Fruit fly (Drosophila melanogaster) whole organism, embryonic: ENCODE results near the gene Ppcs.
A peak's percentile ranks its signal among the peaks of the same experiment; 100 is the strongest.

Experiments used
- Adf1 ChIP-seq: fragments of 200-800 bp; sonication (Bioruptor generic); IDR thresholded peaks from 2 replicates; pipeline ENCODE4 v1.3.6; 2022; ENCODE audit warnings: missing biosample characterization, missing genetic modification characterization
- B-H1 ChIP-seq: fragments of 200-800 bp; sonication (Bioruptor generic); IDR thresholded peaks from 3 replicates; pipeline ENCODE4 v1.3.6; 2022; ENCODE audit warnings: missing biosample characterization, missing genetic modification characterization
- CG10209 ChIP-seq: fragments of 200-800 bp; sonication (Bioruptor generic); optimal IDR thresholded peaks from 3 replicates; lab custom pipeline; 2017; ENCODE audit warnings: missing biosample characterization, mild to moderate bottlenecking, missing genetic modification characterization, missing genetic modification reagents
- CG12071 ChIP-seq: fragments of 200-800 bp; sonication (Bioruptor generic); optimal IDR thresholded peaks from 3 replicates; lab custom pipeline; 2018; ENCODE audit warnings: missing biosample characterization, mild to moderate bottlenecking, missing genetic modification characterization
- CG12155 ChIP-seq: fragments of 200-800 bp; sonication (Bioruptor generic); optimal IDR thresholded peaks from 3 replicates; lab custom pipeline; 2016; ENCODE audit warnings: missing biosample characterization, missing genetic modification characterization
- CG12391 ChIP-seq: fragments of 200-800 bp; sonication (Bioruptor generic); optimal IDR thresholded peaks from 3 replicates; lab custom pipeline; 2018; ENCODE audit warnings: missing biosample characterization, mild to moderate bottlenecking, missing genetic modification characterization, moderate library complexity
- CG13424 ChIP-seq: fragments of 200-800 bp; sonication (Bioruptor generic); optimal IDR thresholded peaks from 2 replicates; lab custom pipeline; 2019; ENCODE audit warnings: missing biosample characterization, mild to moderate bottlenecking, missing genetic modification characterization, moderate library complexity
- CG14441 ChIP-seq: fragments of 200-800 bp; sonication (Bioruptor generic); IDR thresholded peaks from 2 replicates; pipeline ENCODE4 v1.3.6; 2022; ENCODE audit warnings: missing biosample characterization, missing genetic modification characterization
- CG1529 ChIP-seq: fragments of 200-800 bp; sonication (Bioruptor generic); optimal IDR thresholded peaks from 3 replicates; lab custom pipeline; 2018; ENCODE audit warnings: missing biosample characterization, missing genetic modification characterization
- CG17829 ChIP-seq: fragments of 200-800 bp; optimal IDR thresholded peaks from 2 replicates; lab custom pipeline; 2019; ENCODE audit warnings: missing biosample characterization, mild to moderate bottlenecking, missing genetic modification characterization, moderate library complexity
- CG1792 ChIP-seq: fragments of 200-800 bp; sonication (Bioruptor generic); optimal IDR thresholded peaks from 2 replicates; lab custom pipeline; 2016; ENCODE audit warnings: missing biosample characterization, missing genetic modification characterization
- CG18599 ChIP-seq: fragments of 200-800 bp; sonication (Bioruptor generic); optimal IDR thresholded peaks from 3 replicates; lab custom pipeline; 2017; ENCODE audit warnings: missing biosample characterization, missing genetic modification characterization, mild to moderate bottlenecking, moderate library complexity, missing genetic modification reagents
- CG32532 ChIP-seq: fragments of 200-800 bp; sonication (Bioruptor generic); IDR thresholded peaks from 2 replicates; pipeline ENCODE4 v1.3.6; 2022; ENCODE audit warnings: missing biosample characterization, missing genetic modification characterization
- CG33557 ChIP-seq: fragments of 200-800 bp; sonication (Bioruptor generic); optimal IDR thresholded peaks from 2 replicates; lab custom pipeline; 2019; ENCODE audit warnings: missing biosample characterization, mild to moderate bottlenecking, missing genetic modification characterization, moderate library complexity
- CG43689 ChIP-seq: fragments of 200-800 bp; sonication (Bioruptor generic); IDR thresholded peaks from 2 replicates; pipeline ENCODE4 v1.3.6; 2022; ENCODE audit warnings: missing biosample characterization, missing genetic modification characterization
- CG4617 ChIP-seq: fragments of 200-800 bp; sonication (Bioruptor generic); optimal IDR thresholded peaks from 3 replicates; lab custom pipeline; 2016; ENCODE audit warnings: missing biosample characterization, missing genetic modification characterization, borderline replicate concordance
- CG5180 ChIP-seq: fragments of 200-800 bp; sonication (Bioruptor generic); optimal IDR thresholded peaks from 3 replicates; lab custom pipeline; 2017; ENCODE audit warnings: missing biosample characterization, missing genetic modification characterization, mild to moderate bottlenecking, moderate library complexity, missing genetic modification reagents
- CG7357 ChIP-seq: fragments of 200-800 bp; sonication (Bioruptor generic); IDR thresholded peaks from 3 replicates; pipeline ENCODE4 v1.3.6; 2022; ENCODE audit warnings: missing biosample characterization, missing genetic modification characterization
- CG7963 ChIP-seq: fragments of 200-800 bp; sonication (Bioruptor generic); IDR thresholded peaks from 3 replicates; pipeline ENCODE4 v1.3.6; 2022; ENCODE audit warnings: missing biosample characterization, missing genetic modification characterization; ENCODE audit not compliant: partially characterized antibody
- CG8388 ChIP-seq: fragments of 200-800 bp; sonication (Bioruptor generic); optimal IDR thresholded peaks from 2 replicates; lab custom pipeline; 2019; ENCODE audit warnings: missing biosample characterization, mild to moderate bottlenecking, missing genetic modification characterization, moderate library complexity
- CrebB ChIP-seq: fragments of 200-800 bp; sonication (Bioruptor generic); optimal IDR thresholded peaks from 3 replicates; lab custom pipeline; 2018; ENCODE audit warnings: missing biosample characterization, mild to moderate bottlenecking, missing genetic modification characterization
- Dbx ChIP-seq: fragments of 200-800 bp; sonication (Bioruptor generic); IDR thresholded peaks from 3 replicates; pipeline ENCODE4 v1.3.6; 2022; ENCODE audit warnings: missing biosample characterization, missing genetic modification characterization
- Doc3 ChIP-seq: fragments of 200-800 bp; sonication (Bioruptor generic); IDR thresholded peaks from 3 replicates; pipeline ENCODE4 v1.3.6; 2022; ENCODE audit warnings: missing biosample characterization, missing genetic modification characterization; ENCODE audit not compliant: partially characterized antibody
- HLH3B ChIP-seq: fragments of 200-800 bp; sonication (Bioruptor generic); IDR thresholded peaks from 2 replicates; pipeline ENCODE4 v1.3.6; 2022; ENCODE audit warnings: missing biosample characterization, missing genetic modification characterization
- HLH54F ChIP-seq: fragments of 200-800 bp; sonication (Bioruptor generic); optimal IDR thresholded peaks from 3 replicates; lab custom pipeline; 2016; ENCODE audit warnings: missing biosample characterization, missing genetic modification characterization
- Hand ChIP-seq: fragments of 200-800 bp; sonication (Bioruptor generic); optimal IDR thresholded peaks from 2 replicates; lab custom pipeline; 2017; ENCODE audit warnings: mild to moderate bottlenecking, missing biosample characterization, missing genetic modification reagents, missing genetic modification characterization
- Hsf ChIP-seq: fragments of 200-800 bp; sonication (Bioruptor generic); optimal IDR thresholded peaks from 3 replicates; lab custom pipeline; 2016; ENCODE audit warnings: missing biosample characterization, missing genetic modification characterization
- Oaz ChIP-seq: fragments of 200-800 bp; sonication (Bioruptor generic); IDR thresholded peaks from 2 replicates; pipeline ENCODE4 v1.3.6; 2022; ENCODE audit warnings: missing biosample characterization, missing genetic modification characterization
- Ssrp ChIP-seq: fragments of 200-800 bp; sonication (Bioruptor generic); optimal IDR thresholded peaks from 2 replicates; lab custom pipeline; 2018; ENCODE audit warnings: missing biosample characterization, mild to moderate bottlenecking, missing genetic modification characterization, moderate library complexity
- Taf1 ChIP-seq: fragments of 200-800 bp; sonication (Bioruptor generic); IDR thresholded peaks from 2 replicates; pipeline ENCODE4 v1.3.6; 2022; ENCODE audit warnings: missing biosample characterization, missing genetic modification characterization
- aop ChIP-seq: fragments of 200-800 bp; sonication (Bioruptor generic); IDR thresholded peaks from 2 replicates; pipeline ENCODE4 v1.3.6; 2022; ENCODE audit warnings: missing biosample characterization, missing genetic modification characterization
- ash1 ChIP-seq: fragments of 200-800 bp; sonication (Bioruptor generic); optimal IDR thresholded peaks from 2 replicates; lab custom pipeline; 2018; ENCODE audit warnings: missing biosample characterization, mild to moderate bottlenecking, missing genetic modification characterization
- btn ChIP-seq: fragments of 200-800 bp; sonication (Bioruptor generic); optimal IDR thresholded peaks from 2 replicates; lab custom pipeline; 2016; ENCODE audit warnings: missing biosample characterization, missing genetic modification characterization
- ci ChIP-seq: fragments of 200-800 bp; sonication (Bioruptor generic); IDR thresholded peaks from 3 replicates; pipeline ENCODE4 v1.3.6; 2022; ENCODE audit warnings: missing biosample characterization, missing genetic modification characterization
- crp ChIP-seq, 2 experiments: fragments of 200-800 bp; sonication (Bioruptor generic); optimal IDR thresholded peaks; 2 replicates in 1 of 2; 3 replicates in 1 of 2; lab custom pipeline; 2017; ENCODE audit warnings: missing biosample characterization in 2 of 2, missing genetic modification characterization in 2 of 2, mild to moderate bottlenecking in 1 of 2, moderate library complexity in 1 of 2
- dimm ChIP-seq: fragments of 200-800 bp; sonication (Bioruptor generic); IDR thresholded peaks from 2 replicates; pipeline ENCODE4 v1.3.6; 2022; ENCODE audit warnings: missing biosample characterization, missing genetic modification characterization
- grn ChIP-seq: fragments of 200-800 bp; sonication (Bioruptor generic); optimal IDR thresholded peaks from 3 replicates; lab custom pipeline; 2017; ENCODE audit warnings: missing biosample characterization, missing genetic modification characterization
- gro ChIP-seq: fragments of 200-800 bp; sonication (Bioruptor generic); optimal IDR thresholded peaks from 2 replicates; lab custom pipeline; 2016; ENCODE audit warnings: missing biosample characterization, missing genetic modification characterization
- hb ChIP-seq: fragments of 200-800 bp; sonication (Bioruptor generic); IDR thresholded peaks from 3 replicates; pipeline ENCODE4 v1.3.6; 2022; ENCODE audit warnings: missing biosample characterization, missing genetic modification characterization; ENCODE audit not compliant: partially characterized antibody
- kay ChIP-seq: fragments of 200-800 bp; sonication (Bioruptor generic); optimal IDR thresholded peaks from 2 replicates; lab custom pipeline; 2016; ENCODE audit warnings: missing biosample characterization, missing genetic modification characterization
- maf-S ChIP-seq: fragments of 200-800 bp; sonication (Bioruptor generic); optimal IDR thresholded peaks from 2 replicates; lab custom pipeline; 2016; ENCODE audit warnings: missing biosample characterization, missing genetic modification characterization
- mirr ChIP-seq: fragments of 200-800 bp; sonication (Bioruptor generic); optimal IDR thresholded peaks from 3 replicates; lab custom pipeline; 2018; ENCODE audit warnings: missing biosample characterization, mild to moderate bottlenecking, missing genetic modification characterization
- otp ChIP-seq: fragments of 200-800 bp; sonication (Bioruptor generic); IDR thresholded peaks from 3 replicates; pipeline ENCODE4, ENCODE4 v1.3.6; 2022; ENCODE audit warnings: missing biosample characterization, missing genetic modification characterization
- peb ChIP-seq: fragments of 200-800 bp; sonication (Bioruptor generic); IDR thresholded peaks from 2 replicates; pipeline ENCODE4 v1.3.6; 2022; ENCODE audit warnings: missing biosample characterization, missing genetic modification characterization
- seq ChIP-seq: fragments of 200-800 bp; sonication (Bioruptor generic); IDR thresholded peaks from 2 replicates; pipeline ENCODE4 v1.3.6; 2022; ENCODE audit warnings: missing biosample characterization, missing genetic modification characterization
- sna ChIP-seq: fragments of 200-800 bp; sonication (Bioruptor generic); IDR thresholded peaks from 2 replicates; pipeline ENCODE4 v1.3.6; 2022; ENCODE audit warnings: missing biosample characterization, missing genetic modification characterization; ENCODE audit not compliant: partially characterized antibody
- toy ChIP-seq: fragments of 200-800 bp; sonication (Bioruptor generic); IDR thresholded peaks from 2 replicates; pipeline ENCODE4 v1.3.6; 2022; ENCODE audit warnings: missing biosample characterization, missing genetic modification characterization
- usp ChIP-seq: fragments of >200 bp; optimal IDR thresholded peaks from 2 replicates; lab custom pipeline; 2017; ENCODE audit warnings: missing biosample characterization, missing genetic modification characterization
- zen ChIP-seq: fragments of 200-800 bp; sonication (Bioruptor generic); optimal IDR thresholded peaks from 3 replicates; lab custom pipeline; 2018; ENCODE audit warnings: missing biosample characterization, mild to moderate bottlenecking, missing genetic modification characterization, moderate library complexity
- zfh2 ChIP-seq: fragments of 200-800 bp; sonication (Bioruptor generic); optimal IDR thresholded peaks from 2 replicates; lab custom pipeline; 2016; ENCODE audit warnings: missing biosample characterization, missing genetic modification characterization

The Ppcs gene

dm6 chr3R:19162135-19162616, 14.5 kb upstream of the Ppcs start, which contains the start of the genes CG42359 and Nsun5 (continued):
- TF ChIP-seq CG13424 (tag; lab: Kevin White, UChicago) (peak; percentile 88), CG14441 (GFP tag; lab: Robert Waterston, UW) (peak; percentile 91), B-H1 (GFP tag; lab: Robert Waterston, UW) (peak; percentile 85), CG12391 (tag; lab: Kevin White, UChicago) (peak; percentile 96), sna (GFP tag; lab: Robert Waterston, UW) (peak; percentile 96), Taf1 (GFP tag; lab: Robert Waterston, UW) (peak; percentile 80), Oaz (GFP tag; lab: Robert Waterston, UW) (peak; percentile 62), btn (GFP tag; lab: Kevin White, UChicago) (peak; percentile 65), CG10209 (GFP tag; lab: Kevin White, UChicago) (peak; percentile 87), CG5180 (GFP tag; lab: Kevin White, UChicago) (no peak), CG12155 (GFP tag; lab: Kevin White, UChicago) (peak; percentile 90), CG1529 (GFP tag; lab: Kevin White, UChicago) (peak; percentile 75), ci (peak; percentile 95), Adf1 (GFP tag; lab: Robert Waterston, UW) (peak; percentile 33; the same call in 1 of the 2 replicates), CG7357 (peak; percentile 58; the same call in 1 of the 3 replicates), CG33557 (GFP tag; lab: Kevin White, UChicago) (peak; percentile 68), crp (GFP tag; optimal IDR thresholded peaks at IDR 0.05; lab: Kevin White, UChicago) (peak in 1 of 2 experiments; percentile 59), CG4617 (GFP tag; lab: Kevin White, UChicago) (peak; percentile 90), CG17829 (tag; lab: Kevin White, UChicago) (peak; percentile 94), dimm (peak; percentile 51; the same call in 1 of the 2 replicates), usp (GFP tag; lab: Kevin White, UChicago) (no peak), peb (GFP tag; lab: Robert Waterston, UW) (peak; percentile 71; the same call in 1 of the 2 replicates), CrebB (tag; lab: Kevin White, UChicago) (peak; percentile 88), otp (GFP tag; lab: Robert Waterston, UW) (peak; percentile 88; the same call in 2 of the 3 replicates), Dbx (GFP tag; lab: Robert Waterston, UW) (peak; percentile 94), HLH54F (GFP tag; lab: Kevin White, UChicago) (peak; percentile 94), CG43689 (GFP tag; lab: Robert Waterston, UW) (peak; percentile 67), CG12071 (GFP tag; lab: Kevin White, UChicago) (peak; percentile 85), CG18599 (GFP tag; lab: Kevin White, UChicago) (peak; percentile 89), zfh2 (GFP tag; lab: Kevin White, UChicago) (peak; percentile 92), HLH3B (GFP tag; lab: Robert Waterston, UW) (peak; percentile 90), Hand (peak; percentile 48), Ssrp (tag; lab: Kevin White, UChicago) (peak; percentile 82), kay (peak; percentile 72), hb (GFP tag; lab: Robert Waterston, UW) (peak; percentile 73), toy (peak; percentile 48; the same call in 1 of the 2 replicates), mirr (GFP tag; lab: Kevin White, UChicago) (peak; percentile 88), aop (GFP tag; lab: Robert Waterston, UW) (peak; percentile 61; the same call in 1 of the 2 replicates), grn (GFP tag; lab: Kevin White, UChicago) (peak; percentile 46), zen (tag; lab: Kevin White, UChicago) (peak; percentile 91), Hsf (GFP tag; lab: Kevin White, UChicago) (peak; percentile 95), CG7963 (GFP tag; lab: Robert Waterston, UW) (peak; percentile 75), CG1792 (peak; percentile 87), Doc3 (GFP tag; lab: Robert Waterston, UW) (peak; percentile 94), CG32532 (GFP tag; lab: Robert Waterston, UW) (peak; percentile 92), gro (GFP tag; lab: Kevin White, UChicago) (peak; percentile 92), maf-S (peak; percentile 80), seq (GFP tag; lab: Robert Waterston, UW) (peak; percentile 81), CG8388 (GFP tag; lab: Kevin White, UChicago) (peak; percentile 85), ash1 (GFP tag; lab: Kevin White, UChicago) (peak; percentile 57)
